Worm (Caenorhabditis elegans) whole organism, L3 larva: ENCODE results near the gene haf-3.
"Not testable (repeated sequence)": the region's sequence is repeated elsewhere in the genome, so short reads cannot be mapped to it uniquely, and the experiment has no call there.

ENCODE experiments used
- R02D3.7 ChIP-seq: fragments of 150-350 bp; optimal IDR thresholded peaks from 2 replicates; lab custom pipeline; 2014; ENCODE audit warnings: missing biosample characterization, missing genetic modification characterization
- ZK546.5 ChIP-seq: sonication (generic microtip); optimal IDR thresholded peaks from 2 replicates; lab custom pipeline; 2017; ENCODE audit warnings: missing biosample characterization, missing genetic modification characterization
- ama-1 ChIP-seq: fragments of 150-350 bp; optimal IDR thresholded peaks from 2 replicates; lab custom pipeline; 2018
- ceh-16 ChIP-seq: sonication (generic microtip); optimal IDR thresholded peaks from 2 replicates; lab custom pipeline; 2017; ENCODE audit warnings: missing biosample characterization, missing genetic modification characterization
- ceh-28 ChIP-seq: fragments of 150-350 bp; optimal IDR thresholded peaks from 2 replicates; lab custom pipeline; 2014; ENCODE audit warnings: missing biosample characterization, missing genetic modification reagents, missing genetic modification characterization
- ceh-82 ChIP-seq: fragments of 150-350 bp; optimal IDR thresholded peaks from 2 replicates; lab custom pipeline; 2014; ENCODE audit warnings: missing biosample characterization, missing genetic modification characterization
- daf-12 ChIP-seq: fragments of 150-350 bp; optimal IDR thresholded peaks from 2 replicates; lab custom pipeline; 2014; ENCODE audit warnings: missing biosample characterization, missing genetic modification reagents, missing genetic modification characterization
- egl-27 ChIP-seq: sonication (generic microtip); optimal IDR thresholded peaks from 4 replicates; lab custom pipeline; 2017; ENCODE audit warnings: missing biosample characterization, missing genetic modification reagents, missing genetic modification characterization
- elt-1 ChIP-seq: fragments of 150-350 bp; optimal IDR thresholded peaks from 2 replicates; lab custom pipeline; 2014; ENCODE audit warnings: missing biosample characterization, missing genetic modification characterization
- elt-2 ChIP-seq: sonication (generic microtip); optimal IDR thresholded peaks from 2 replicates; lab custom pipeline; 2016; ENCODE audit warnings: missing genetic modification reagents, mild to moderate bottlenecking, missing genetic modification characterization, missing compliant biosample characterization
- elt-3 ChIP-seq, 3 experiments: fragments of 150-350 bp in 1 of 3; sonication (generic microtip) in 2 of 3; optimal IDR thresholded peaks; 2 replicates in 2 of 3; 4 replicates in 1 of 3; lab custom pipeline; 2014 to 2017; ENCODE audit warnings: missing biosample characterization in 3 of 3, missing genetic modification characterization in 3 of 3
- eor-1 ChIP-seq, 2 experiments: fragments of 150-350 bp; optimal IDR thresholded peaks; 2 replicates each; lab custom pipeline; 2014 to 2018; ENCODE audit warnings: missing biosample characterization in 2 of 2, missing genetic modification characterization in 2 of 2
- fkh-10 ChIP-seq: sonication (generic microtip); optimal IDR thresholded peaks from 2 replicates; lab custom pipeline; 2017; ENCODE audit warnings: missing biosample characterization, missing genetic modification reagents, missing genetic modification characterization
- fkh-2 ChIP-seq: fragments of 150-350 bp; optimal IDR thresholded peaks from 2 replicates; lab custom pipeline; 2014; ENCODE audit warnings: missing biosample characterization, missing genetic modification reagents, missing genetic modification characterization
- hmg-11 ChIP-seq: sonication (generic microtip); optimal IDR thresholded peaks from 2 replicates; lab custom pipeline; 2016; ENCODE audit warnings: missing genetic modification characterization, missing compliant biosample characterization
- lin-15B ChIP-seq: fragments of 150-350 bp; optimal IDR thresholded peaks from 2 replicates; lab custom pipeline; 2014; ENCODE audit warnings: missing biosample characterization, missing genetic modification characterization
- lsy-12 ChIP-seq: sonication (generic microtip); optimal IDR thresholded peaks from 2 replicates; lab custom pipeline; 2016; ENCODE audit warnings: mild to moderate bottlenecking, missing genetic modification characterization, missing compliant biosample characterization
- mdl-1 ChIP-seq: fragments of 150-350 bp; optimal IDR thresholded peaks from 2 replicates; lab custom pipeline; 2014; ENCODE audit warnings: missing biosample characterization, missing genetic modification characterization
- mml-1 ChIP-seq: fragments of 150-350 bp; sonication (generic microtip); optimal IDR thresholded peaks from 3 replicates; lab custom pipeline; 2014; ENCODE audit warnings: missing biosample characterization, missing genetic modification characterization
- nfya-1 ChIP-seq: sonication (generic microtip); optimal IDR thresholded peaks from 2 replicates; lab custom pipeline; 2017; ENCODE audit warnings: missing genetic modification characterization, mild to moderate bottlenecking, missing compliant biosample characterization, antibody characterized with exemption, moderate library complexity; ENCODE audit not compliant: insufficient read depth
- nhr-12 ChIP-seq: fragments of 150-350 bp; optimal IDR thresholded peaks from 2 replicates; lab custom pipeline; 2014; ENCODE audit warnings: missing biosample characterization, missing genetic modification characterization
- nhr-237 ChIP-seq: fragments of 150-350 bp; optimal IDR thresholded peaks from 2 replicates; lab custom pipeline; 2014; ENCODE audit warnings: missing biosample characterization, missing genetic modification characterization
- nhr-28 ChIP-seq: fragments of 150-350 bp; optimal IDR thresholded peaks from 2 replicates; lab custom pipeline; 2014; ENCODE audit warnings: missing biosample characterization, missing genetic modification characterization
- nhr-43 ChIP-seq: sonication (generic microtip); optimal IDR thresholded peaks from 2 replicates; lab custom pipeline; 2016; ENCODE audit warnings: mild to moderate bottlenecking, missing genetic modification characterization, missing compliant biosample characterization; ENCODE audit not compliant: poor library complexity, severe bottlenecking
- nhr-67 ChIP-seq: fragments of 150-350 bp; optimal IDR thresholded peaks from 2 replicates; lab custom pipeline; 2014; ENCODE audit warnings: missing biosample characterization, missing genetic modification characterization
- nhr-76 ChIP-seq: fragments of 150-350 bp; sonication (generic microtip); optimal IDR thresholded peaks from 5 replicates; lab custom pipeline; 2014; ENCODE audit warnings: missing biosample characterization, missing genetic modification characterization
- nhr-77 ChIP-seq: fragments of 150-350 bp; optimal IDR thresholded peaks from 2 replicates; lab custom pipeline; 2014; ENCODE audit warnings: missing biosample characterization, missing genetic modification characterization
- pha-4 ChIP-seq: fragments of 150-350 bp; optimal IDR thresholded peaks from 2 replicates; lab custom pipeline; 2014; ENCODE audit warnings: missing biosample characterization, missing genetic modification reagents, missing genetic modification characterization
- pqm-1 ChIP-seq: fragments of 150-350 bp; optimal IDR thresholded peaks from 2 replicates; lab custom pipeline; 2017; ENCODE audit warnings: missing biosample characterization, missing genetic modification characterization, inconsistent platforms
- sea-2 ChIP-seq: fragments of 150-350 bp; sonication (generic microtip); optimal IDR thresholded peaks from 4 replicates; lab custom pipeline; 2014; ENCODE audit warnings: missing biosample characterization, missing genetic modification reagents, missing genetic modification characterization
- unc-39 ChIP-seq: sonication (generic microtip); optimal IDR thresholded peaks from 4 replicates; lab custom pipeline; 2017; ENCODE audit warnings: missing biosample characterization, missing genetic modification characterization
- zag-1 ChIP-seq: fragments of 150-350 bp; optimal IDR thresholded peaks from 2 replicates; lab custom pipeline; 2014; ENCODE audit warnings: missing biosample characterization, missing genetic modification characterization
- ztf-11 ChIP-seq: fragments of 150-350 bp; optimal IDR thresholded peaks from 2 replicates; lab custom pipeline; 2014; ENCODE audit warnings: missing biosample characterization, missing genetic modification characterization

Gene haf-3

ce11 chrV:15769072-15769471 is 3.1 kb upstream of the haf-3 start, which contains the start of gene F57A10.4:
TSS of gene F57A10.4 (plus strand) at chrV:15769438.
- TF ChIP-seq zag-1 (tag; lab: Kevin White, UChicago), result no peak
- TF ChIP-seq nhr-43 (tag; lab: Kevin White, UChicago), result no peak
- TF ChIP-seq mml-1 (tag; lab: Kevin White, UChicago), result no peak
- TF ChIP-seq pqm-1 (tag; lab: Kevin White, UChicago), result no peak
- no peak for TF ChIP-seq ceh-16 (tag; lab: Kevin White, UChicago)
- no peak for TF ChIP-seq lsy-12 (tag; lab: Kevin White, UChicago)
- TF ChIP-seq pha-4, result no peak
- no peak for TF ChIP-seq hmg-11
- TF ChIP-seq mdl-1 (tag; lab: Kevin White, UChicago), result no peak
- TF ChIP-seq nhr-67 (tag; lab: Kevin White, UChicago), result no peak
- no peak for TF ChIP-seq nfya-1 (tag; lab: Kevin White, UChicago)
- no peak for TF ChIP-seq sea-2 (GFP tag; lab: Kevin White, UChicago)
- TF ChIP-seq nhr-12 (tag; lab: Kevin White, UChicago), result no peak
- no peak for TF ChIP-seq nhr-77
- TF ChIP-seq ceh-82 (tag; lab: Kevin White, UChicago), result no peak
- TF ChIP-seq egl-27, result no peak

- TF ChIP-seq hmg-11 (no peak), nhr-77 (no peak), ceh-82 (tag; lab: Kevin White, UChicago) (no peak), ztf-11 (tag; lab: Kevin White, UChicago) (no peak), nhr-28 (no peak), ZK546.5 (tag; lab: Kevin White, UChicago) (no peak), eor-1 (tag; optimal IDR thresholded peaks at IDR 0.05; lab: Kevin White, UChicago) (no peak), pqm-1 (tag; lab: Kevin White, UChicago) (no peak), fkh-2 (tag; lab: Kevin White, UChicago) (no peak), ama-1 (lab: Kevin White, UChicago) (no peak), nhr-43 (tag; lab: Kevin White, UChicago) (no peak), zag-1 (tag; lab: Kevin White, UChicago) (no peak), nhr-237 (tag; lab: Kevin White, UChicago) (no peak), nhr-67 (tag; lab: Kevin White, UChicago) (no peak), fkh-10 (GFP tag; lab: Kevin White, UChicago) (no peak), sea-2 (GFP tag; lab: Kevin White, UChicago) (no peak), nhr-76 (tag; lab: Kevin White, UChicago) (no peak), nhr-12 (tag; lab: Kevin White, UChicago) (no peak), elt-1 (tag; lab: Kevin White, UChicago) (no peak), daf-12 (tag; lab: Kevin White, UChicago) (no peak)
Observed at ce11 chrV:15758449-15758848, 7.5 kb downstream of the haf-3 start, which contains the start of gene str-9. TSS of gene str-9 (plus strand) at chrV:15758749.

- no peak for TF ChIP-seq elt-3 (tag; optimal IDR thresholded peaks at IDR 0.05; lab: Kevin White, UChicago)
- TF ChIP-seq unc-39 (tag; lab: Kevin White, UChicago), result no peak
- no peak for TF ChIP-seq lin-15B (tag; lab: Kevin White, UChicago)
- no peak for TF ChIP-seq ceh-28 (tag; lab: Kevin White, UChicago)
- TF ChIP-seq R02D3.7 (tag; lab: Kevin White, UChicago), result no peak
- no peak for TF ChIP-seq hmg-11
- TF ChIP-seq nhr-76 (tag; lab: Kevin White, UChicago), result no peak
- no peak for TF ChIP-seq fkh-10 (GFP tag; lab: Kevin White, UChicago)
- no peak for TF ChIP-seq elt-1 (tag; lab: Kevin White, UChicago)
- no peak for TF ChIP-seq lsy-12 (tag; lab: Kevin White, UChicago)
- TF ChIP-seq sea-2 (GFP tag; lab: Kevin White, UChicago), result no peak
Observed at ce11 chrV:15757645-15758044, 8.3 kb downstream of the haf-3 start.

ce11 chrV:15754731-15755130 is 11.2 kb downstream of the haf-3 start, which contains the start of gene str-8:
TSS of gene str-8 (plus strand) at chrV:15755031.
- not testable (repeated sequence) for TF ChIP-seq ceh-82 (tag; lab: Kevin White, UChicago); egl-27; elt-2 (tag; lab: Kevin White, UChicago)
- TF ChIP-seq, all 47 proteins: peak for 0; not testable (repeated sequence) for 47

- not testable (repeated sequence) for TF ChIP-seq nhr-43, nfya-1, unc-39 (tag; lab: Kevin White, UChicago)
Observed at ce11 chrV:15752941-15753340, 13.0 kb downstream of the haf-3 start, which contains the start of gene str-5. TSS of gene str-5 (plus strand) at chrV:15753241.
